Fruit fly (Drosophila melanogaster) whole organism, embryonic: ENCODE data around the gene Ube3a.

Experiments
- B-H1 ChIP-seq: fragments of 200-800 bp; sonication (Bioruptor generic); IDR thresholded peaks from 3 replicates; pipeline ENCODE4 v1.3.6; 2022; ENCODE audit warnings: missing biosample characterization, missing genetic modification characterization
- CG10366 ChIP-seq: fragments of 200-800 bp; sonication (Bioruptor generic); IDR thresholded peaks from 2 replicates; pipeline ENCODE4 v1.3.6; 2022; ENCODE audit warnings: missing biosample characterization, missing genetic modification characterization
- CG10431 ChIP-seq: fragments of 200-800 bp; sonication (Bioruptor generic); optimal IDR thresholded peaks from 3 replicates; lab custom pipeline; 2018; ENCODE audit warnings: missing biosample characterization, mild to moderate bottlenecking, missing genetic modification characterization
- CG12942 ChIP-seq: fragments of 200-800 bp; sonication (Bioruptor generic); optimal IDR thresholded peaks from 3 replicates; lab custom pipeline; 2016; ENCODE audit warnings: missing biosample characterization, missing genetic modification characterization
- CG14014 ChIP-seq: fragments of 200-800 bp; sonication (Bioruptor generic); IDR thresholded peaks from 2 replicates; pipeline ENCODE4 v1.3.6; 2022; ENCODE audit warnings: missing biosample characterization, missing genetic modification characterization
- CG1529 ChIP-seq: fragments of 200-800 bp; sonication (Bioruptor generic); optimal IDR thresholded peaks from 3 replicates; lab custom pipeline; 2018; ENCODE audit warnings: missing biosample characterization, missing genetic modification characterization
- CG15601 ChIP-seq: fragments of 200-800 bp; sonication (Bioruptor generic); optimal IDR thresholded peaks from 3 replicates; lab custom pipeline; 2019; ENCODE audit warnings: missing biosample characterization, mild to moderate bottlenecking, missing genetic modification characterization, moderate library complexity
- CG16779 ChIP-seq: fragments of 200-800 bp; sonication (Bioruptor generic); IDR thresholded peaks from 2 replicates; pipeline ENCODE4 v1.3.6; 2022; ENCODE audit warnings: missing biosample characterization, missing genetic modification characterization
- CG16813 ChIP-seq: fragments of 200-800 bp; sonication (Bioruptor generic); IDR thresholded peaks from 3 replicates; pipeline ENCODE4 v1.3.6; 2022; ENCODE audit warnings: missing biosample characterization, missing genetic modification characterization; ENCODE audit not compliant: partially characterized antibody
- CG17359 ChIP-seq: fragments of 200-800 bp; sonication (Bioruptor generic); optimal IDR thresholded peaks from 3 replicates; lab custom pipeline; 2018; ENCODE audit warnings: missing biosample characterization, mild to moderate bottlenecking, missing genetic modification characterization, moderate library complexity
- CG18599 ChIP-seq: fragments of 200-800 bp; sonication (Bioruptor generic); optimal IDR thresholded peaks from 3 replicates; lab custom pipeline; 2017; ENCODE audit warnings: missing biosample characterization, missing genetic modification characterization, mild to moderate bottlenecking, moderate library complexity, missing genetic modification reagents
- CG18619 ChIP-seq: fragments of 200-800 bp; sonication (Bioruptor generic); optimal IDR thresholded peaks from 3 replicates; lab custom pipeline; 2017; ENCODE audit warnings: missing biosample characterization, mild to moderate bottlenecking, missing genetic modification characterization
- CG2129 ChIP-seq: fragments of 200-800 bp; sonication (Bioruptor generic); IDR thresholded peaks from 2 replicates; pipeline ENCODE4 v1.3.6; 2022; ENCODE audit warnings: missing biosample characterization, missing genetic modification characterization; ENCODE audit not compliant: partially characterized antibody
- CG3065 ChIP-seq: fragments of 200-800 bp; sonication (Bioruptor generic); optimal IDR thresholded peaks from 2 replicates; lab custom pipeline; 2016; ENCODE audit warnings: missing biosample characterization, missing genetic modification characterization
- CG33213 ChIP-seq: fragments of 200-800 bp; sonication (Bioruptor generic); optimal IDR thresholded peaks from 3 replicates; lab custom pipeline; 2016; ENCODE audit warnings: missing biosample characterization, missing genetic modification characterization
- CG3407 ChIP-seq: fragments of 200-800 bp; sonication (Bioruptor generic); optimal IDR thresholded peaks from 2 replicates; lab custom pipeline; 2018; ENCODE audit warnings: missing biosample characterization, mild to moderate bottlenecking, missing genetic modification characterization
- CG34376 ChIP-seq: fragments of 200-800 bp; sonication (Bioruptor generic); optimal IDR thresholded peaks from 2 replicates; lab custom pipeline; 2018; ENCODE audit warnings: missing biosample characterization, mild to moderate bottlenecking, missing genetic modification characterization
- CG4404 ChIP-seq: fragments of 200-800 bp; sonication (Bioruptor generic); IDR thresholded peaks from 2 replicates; pipeline ENCODE4 v1.3.6; 2022; ENCODE audit warnings: missing biosample characterization, missing genetic modification characterization
- CG4617 ChIP-seq: fragments of 200-800 bp; sonication (Bioruptor generic); optimal IDR thresholded peaks from 3 replicates; lab custom pipeline; 2016; ENCODE audit warnings: missing biosample characterization, missing genetic modification characterization, borderline replicate concordance
- CG4707 ChIP-seq: fragments of 200-800 bp; sonication (Bioruptor generic); optimal IDR thresholded peaks from 2 replicates; lab custom pipeline; 2018; ENCODE audit warnings: missing biosample characterization, mild to moderate bottlenecking, missing genetic modification characterization, moderate library complexity
- CG4820 ChIP-seq: fragments of 200-800 bp; sonication (Bioruptor generic); optimal IDR thresholded peaks from 3 replicates; lab custom pipeline; 2016; ENCODE audit warnings: missing biosample characterization, missing genetic modification characterization
- CG4854 ChIP-seq: fragments of 200-800 bp; sonication (Bioruptor generic); optimal IDR thresholded peaks from 2 replicates; lab custom pipeline; 2016; ENCODE audit warnings: missing biosample characterization, missing genetic modification characterization, inconsistent platforms
- CG7372 ChIP-seq: fragments of 200-800 bp; sonication (Bioruptor generic); IDR thresholded peaks from 2 replicates; pipeline ENCODE4 v1.3.6; 2022; ENCODE audit warnings: missing biosample characterization, missing genetic modification characterization
- CG7963 ChIP-seq: fragments of 200-800 bp; sonication (Bioruptor generic); IDR thresholded peaks from 3 replicates; pipeline ENCODE4 v1.3.6; 2022; ENCODE audit warnings: missing biosample characterization, missing genetic modification characterization; ENCODE audit not compliant: partially characterized antibody
- CG8944 ChIP-seq: fragments of 200-800 bp; sonication (Bioruptor generic); optimal IDR thresholded peaks from 3 replicates; lab custom pipeline; 2016; ENCODE audit warnings: missing biosample characterization, missing genetic modification characterization
- CG9609 ChIP-seq: fragments of 200-800 bp; sonication (Bioruptor generic); optimal IDR thresholded peaks from 3 replicates; lab custom pipeline; 2016; ENCODE audit warnings: missing biosample characterization, missing genetic modification characterization
- CG9797 ChIP-seq: fragments of 200-800 bp; sonication (Bioruptor generic); optimal IDR thresholded peaks from 3 replicates; lab custom pipeline; 2018; ENCODE audit warnings: missing biosample characterization, mild to moderate bottlenecking, missing genetic modification characterization
- CHES-1-like ChIP-seq: fragments of 200-800 bp; sonication (Bioruptor generic); optimal IDR thresholded peaks from 2 replicates; lab custom pipeline; 2016; ENCODE audit warnings: missing biosample characterization, missing genetic modification characterization
- Chrac-16 ChIP-seq: fragments of 200-800 bp; sonication (Bioruptor generic); optimal IDR thresholded peaks from 3 replicates; lab custom pipeline; 2016; ENCODE audit warnings: missing biosample characterization, missing genetic modification characterization
- Eip74EF ChIP-seq, 2 experiments: fragments of 200-800 bp in 1 of 2; fragments of >200 bp in 1 of 2; sonication (Bioruptor generic) in 1 of 2; optimal IDR thresholded peaks; 2 replicates each; lab custom pipeline; 2017 to 2019; ENCODE audit warnings: missing biosample characterization in 2 of 2, missing genetic modification characterization in 2 of 2, mild to moderate bottlenecking in 1 of 2, moderate library complexity in 1 of 2
- MESR4 ChIP-seq: fragments of 200-800 bp; sonication (Bioruptor generic); optimal IDR thresholded peaks from 2 replicates; lab custom pipeline; 2018; ENCODE audit warnings: missing biosample characterization, mild to moderate bottlenecking, missing genetic modification characterization, moderate library complexity
- Med ChIP-seq: fragments of 200-800 bp; sonication (Bioruptor generic); peaks from one replicate; lab custom pipeline; 2016; ENCODE audit warnings: missing biosample characterization, missing genetic modification characterization, mild to moderate bottlenecking, inconsistent platforms, moderate library complexity
- Meics ChIP-seq: fragments of 200-800 bp; sonication (Bioruptor generic); optimal IDR thresholded peaks from 2 replicates; lab custom pipeline; 2017; ENCODE audit warnings: missing biosample characterization, mild to moderate bottlenecking, missing genetic modification characterization
- Poxn ChIP-seq: fragments of 200-800 bp; sonication (Bioruptor generic); IDR thresholded peaks from 2 replicates; pipeline ENCODE4 v1.3.6; 2022; ENCODE audit warnings: missing biosample characterization, missing genetic modification characterization
- Scr ChIP-seq: fragments of 200-800 bp; sonication (Bioruptor generic); IDR thresholded peaks from 2 replicates; pipeline ENCODE4 v1.3.6; 2022; ENCODE audit warnings: missing biosample characterization, missing genetic modification characterization; ENCODE audit not compliant: partially characterized antibody
- Sox102F ChIP-seq: fragments of 200-800 bp; sonication (Bioruptor generic); optimal IDR thresholded peaks from 2 replicates; lab custom pipeline; 2018; ENCODE audit warnings: missing biosample characterization, mild to moderate bottlenecking, missing genetic modification characterization, moderate library complexity
- Sry-β ChIP-seq: fragments of 200-800 bp; sonication (Bioruptor generic); optimal IDR thresholded peaks from 2 replicates; lab custom pipeline; 2018; ENCODE audit warnings: missing biosample characterization, mild to moderate bottlenecking, missing genetic modification characterization, moderate library complexity
- Stat92E ChIP-seq, 3 experiments: fragments of >200 bp in 2 of 3; fragments of 200-800 bp in 1 of 3; sonication (Bioruptor generic) in 1 of 3; optimal IDR thresholded peaks; 2 replicates each; lab custom pipeline; 2017 to 2019; ENCODE audit warnings: missing biosample characterization in 3 of 3, missing genetic modification characterization in 3 of 3, mild to moderate bottlenecking in 1 of 3, moderate library complexity in 1 of 3
- YL-1 ChIP-seq: fragments of 200-800 bp; sonication (Bioruptor generic); optimal IDR thresholded peaks from 3 replicates; lab custom pipeline; 2017; ENCODE audit warnings: missing biosample characterization, mild to moderate bottlenecking, missing genetic modification characterization
- ap ChIP-seq: fragments of 200-800 bp; sonication (Bioruptor generic); IDR thresholded peaks from 2 replicates; pipeline ENCODE4 v1.3.6; 2022; ENCODE audit warnings: missing biosample characterization, missing genetic modification characterization
- btn ChIP-seq: fragments of 200-800 bp; sonication (Bioruptor generic); optimal IDR thresholded peaks from 2 replicates; lab custom pipeline; 2016; ENCODE audit warnings: missing biosample characterization, missing genetic modification characterization
- danr ChIP-seq: fragments of 200-800 bp; sonication (Bioruptor generic); IDR thresholded peaks from 2 replicates; pipeline ENCODE4 v1.3.6; 2022; ENCODE audit warnings: missing biosample characterization, missing genetic modification characterization
- dati ChIP-seq: fragments of 200-800 bp; sonication (Bioruptor generic); IDR thresholded peaks from 2 replicates; pipeline ENCODE4 v1.3.6; 2022; ENCODE audit warnings: missing biosample characterization, missing genetic modification characterization
- dysf ChIP-seq: fragments of 200-800 bp; sonication (Bioruptor generic); IDR thresholded peaks from 3 replicates; pipeline ENCODE4 v1.3.6; 2022; ENCODE audit warnings: missing biosample characterization, missing genetic modification characterization
- en ChIP-seq: fragments of 200-800 bp; sonication (Bioruptor generic); optimal IDR thresholded peaks from 2 replicates; lab custom pipeline; 2016; ENCODE audit warnings: missing biosample characterization, missing genetic modification characterization
- insv ChIP-seq, 2 experiments: fragments of 200-800 bp; sonication (Bioruptor generic); optimal IDR thresholded peaks; 3 replicates each; lab custom pipeline; 2016 to 2018; ENCODE audit warnings: missing biosample characterization in 2 of 2, missing genetic modification characterization in 2 of 2
- salm ChIP-seq: fragments of 200-800 bp; sonication (Bioruptor generic); optimal IDR thresholded peaks from 2 replicates; lab custom pipeline; 2018; ENCODE audit warnings: missing biosample characterization, mild to moderate bottlenecking, missing genetic modification characterization
- tin ChIP-seq: fragments of 200-800 bp; sonication (Bioruptor generic); optimal IDR thresholded peaks from 3 replicates; lab custom pipeline; 2016; ENCODE audit warnings: missing biosample characterization, missing genetic modification characterization
- ttk ChIP-seq: fragments of 200-800 bp; sonication (Bioruptor generic); IDR thresholded peaks from 2 replicates; pipeline ENCODE4 v2.1.2; 2022; ENCODE audit warnings: missing biosample characterization, missing genetic modification characterization

Gene Ube3a

dm6 chr3L:11214406-11215243 lies 4.2 kb upstream of the Ube3a start, which contains the start of gene CG42671 (continued):
- TF ChIP-seq salm (tag; lab: Kevin White, UChicago) (no peak), Chrac-16 (GFP tag; lab: Kevin White, UChicago) (no peak), CG3407 (GFP tag; lab: Kevin White, UChicago) (no peak), CG18619 (GFP tag; lab: Kevin White, UChicago) (no peak), YL-1 (GFP tag; lab: Kevin White, UChicago) (peak; percentile 7), CG1529 (GFP tag; lab: Kevin White, UChicago) (no peak), en (GFP tag; lab: Kevin White, UChicago) (no peak), Med (GFP tag; lab: Kevin White, UChicago) (peak; percentile 38), btn (no peak), insv (GFP tag; optimal IDR thresholded peaks at IDR 0.05; lab: Kevin White, UChicago) (peak in 1 of 2 experiments; percentile 92), Sry-β (GFP tag; lab: Kevin White, UChicago) (no peak), MESR4 (GFP tag; lab: Kevin White, UChicago) (peak; percentile 8), CG4617 (no peak), CG7372 (GFP tag; lab: Robert Waterston, UW) (no peak), CG7963 (no peak), CG4404 (no peak), CG9609 (GFP tag; lab: Kevin White, UChicago) (no peak), Scr (GFP tag; lab: Robert Waterston, UW) (no peak), CG15601 (tag; lab: Kevin White, UChicago) (no peak), ap (GFP tag; lab: Robert Waterston, UW) (no peak), CG2129 (GFP tag; lab: Robert Waterston, UW) (no peak), danr (GFP tag; lab: Robert Waterston, UW) (no peak), CG4820 (no peak), CG17359 (tag; lab: Kevin White, UChicago) (peak; percentile 71), Eip74EF (GFP tag; optimal IDR thresholded peaks at IDR 0.05; lab: Kevin White, UChicago) (no peak), dysf (GFP tag; lab: Robert Waterston, UW) (no peak), CG14014 (no peak), Stat92E (GFP tag; optimal IDR thresholded peaks at IDR 0.05; lab: Kevin White, UChicago) (no peak), CG9797 (GFP tag; lab: Kevin White, UChicago) (peak; percentile 48), CG10366 (GFP tag; lab: Robert Waterston, UW) (no peak), Sox102F (GFP tag; lab: Kevin White, UChicago) (no peak), CG4707 (GFP tag; lab: Kevin White, UChicago) (no peak), CG3065 (no peak), CG8944 (GFP tag; lab: Kevin White, UChicago) (no peak), CHES-1-like (GFP tag; lab: Kevin White, UChicago) (no peak), dati (GFP tag; lab: Robert Waterston, UW) (no peak), B-H1 (GFP tag; lab: Robert Waterston, UW) (no peak), CG16813 (GFP tag; lab: Robert Waterston, UW) (no peak), tin (GFP tag; lab: Kevin White, UChicago) (no peak), CG4854 (GFP tag; lab: Kevin White, UChicago) (no peak), CG18599 (no peak), CG12942 (no peak), CG10431 (no peak), ttk (no peak), Poxn (GFP tag; lab: Robert Waterston, UW) (no peak), CG16779 (GFP tag; lab: Robert Waterston, UW) (no peak), CG33213 (GFP tag; lab: Kevin White, UChicago) (no peak), CG34376 (peak; percentile 4), Meics (GFP tag; lab: Kevin White, UChicago) (no peak)
